Worm (Caenorhabditis elegans) whole organism, mixed stage, embryonic: ENCODE measurements around the gene tor-1.

ENCODE experiments used
- blmp-1 ChIP-seq: fragments of 150-350 bp; optimal IDR thresholded peaks from 2 replicates; lab custom pipeline; 2014; ENCODE audit warnings: missing biosample characterization, missing genetic modification characterization
- ces-1 ChIP-seq: fragments of 150-350 bp; optimal IDR thresholded peaks from 2 replicates; lab custom pipeline; 2014; ENCODE audit warnings: missing biosample characterization, missing genetic modification reagents, missing genetic modification characterization
- elt-1 ChIP-seq: sonication (generic microtip); optimal IDR thresholded peaks from 2 replicates; lab custom pipeline; 2017; ENCODE audit warnings: missing genetic modification characterization, mild to moderate bottlenecking, missing compliant biosample characterization, antibody characterized with exemption, moderate library complexity, borderline replicate concordance; ENCODE audit not compliant: insufficient read depth
- ham-2 ChIP-seq: fragments of 200-800 bp; sonication (Bioruptor generic); optimal IDR thresholded peaks from 2 replicates; lab custom pipeline; 2018; ENCODE audit warnings: mild to moderate bottlenecking, missing genetic modification characterization, missing compliant biosample characterization
- hlh-1 ChIP-seq: fragments of 150-350 bp; optimal IDR thresholded peaks from 2 replicates; lab custom pipeline; 2014; ENCODE audit warnings: missing biosample characterization, missing genetic modification reagents, missing genetic modification characterization
- nhr-12 ChIP-seq: fragments of 150-350 bp; optimal IDR thresholded peaks from 2 replicates; lab custom pipeline; 2014; ENCODE audit warnings: missing biosample characterization, missing genetic modification characterization
- nhr-28 ChIP-seq: fragments of 150-350 bp; optimal IDR thresholded peaks from 2 replicates; lab custom pipeline; 2014; ENCODE audit warnings: missing biosample characterization, missing genetic modification characterization
- nhr-76 ChIP-seq: sonication (generic microtip); optimal IDR thresholded peaks from 2 replicates; lab custom pipeline; 2017; ENCODE audit warnings: missing biosample characterization, missing genetic modification characterization
- snpc-4 ChIP-seq: fragments of 150-350 bp; optimal IDR thresholded peaks from 2 replicates; lab custom pipeline; 2014; ENCODE audit warnings: missing biosample characterization, missing genetic modification characterization
- sptf-1 ChIP-seq: sonication (generic microtip); optimal IDR thresholded peaks from 2 replicates; lab custom pipeline; 2017; ENCODE audit warnings: mild to moderate bottlenecking, missing genetic modification characterization, moderate library complexity, missing compliant biosample characterization
- unc-39 ChIP-seq: fragments of 150-350 bp; optimal IDR thresholded peaks from 2 replicates; lab custom pipeline; 2014; ENCODE audit warnings: missing biosample characterization, missing genetic modification characterization
- unc-62 ChIP-seq: fragments of 150-350 bp; optimal IDR thresholded peaks from 2 replicates; lab custom pipeline; 2014; ENCODE audit warnings: missing biosample characterization, missing genetic modification reagents, missing genetic modification characterization
- ztf-11 ChIP-seq: fragments of 150-350 bp; optimal IDR thresholded peaks from 2 replicates; lab custom pipeline; 2014; ENCODE audit warnings: missing biosample characterization, missing genetic modification characterization

DNA sequence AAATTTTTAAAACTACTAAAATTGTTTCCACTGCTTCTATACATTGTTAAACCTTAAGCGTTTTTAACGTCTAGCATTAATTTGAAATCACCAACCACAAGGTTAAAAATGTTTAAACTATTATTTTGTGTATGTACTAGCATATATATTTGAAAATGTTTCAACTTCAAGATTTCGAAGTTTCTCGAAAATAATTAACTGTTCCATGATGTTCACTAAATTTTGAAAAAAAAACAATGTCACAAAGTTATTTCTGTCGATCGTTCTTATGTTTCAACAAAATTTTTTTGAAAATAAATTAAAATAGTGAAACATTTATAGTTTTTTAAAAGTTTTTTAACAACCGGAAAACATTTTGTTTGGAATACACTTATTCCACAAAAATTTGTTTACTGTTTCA is 31.0 kb downstream of the tor-1 start:
- TF ChIP-seq sptf-1 (tag; lab: Kevin White, UChicago) (no peak), nhr-28 (tag; lab: Kevin White, UChicago) (no peak), hlh-1 (tag; lab: Kevin White, UChicago) (no peak), ham-2 (GFP tag; lab: Kevin White, UChicago) (no peak), nhr-12 (tag; lab: Kevin White, UChicago) (no peak), ces-1 (GFP tag; lab: Kevin White, UChicago) (no peak), unc-39 (tag; lab: Kevin White, UChicago) (no peak), elt-1 (tag; lab: Kevin White, UChicago) (no peak), blmp-1 (tag; lab: Kevin White, UChicago) (no peak), snpc-4 (no peak), unc-62 (GFP tag; lab: Kevin White, UChicago) (no peak), ztf-11 (tag; lab: Kevin White, UChicago) (no peak), nhr-76 (tag; lab: Kevin White, UChicago) (no peak)
